Fruit fly (Drosophila melanogaster) whole organism, prepupa: ENCODE results near the gene Cp16.

Experiments used
- CG6808 ChIP-seq: fragments of 200-800 bp; sonication (Bioruptor generic); optimal IDR thresholded peaks from 3 replicates; lab custom pipeline; 2017; ENCODE audit warnings: missing biosample characterization, missing genetic modification characterization, mild to moderate bottlenecking, moderate library complexity, missing genetic modification reagents
- Eip93F ChIP-seq: fragments of 200-800 bp; sonication (Bioruptor generic); optimal IDR thresholded peaks from 2 replicates; lab custom pipeline; 2016; ENCODE audit warnings: missing biosample characterization, mild to moderate bottlenecking, missing genetic modification characterization
- Hr39 ChIP-seq: fragments of 200-800 bp; sonication (Bioruptor generic); optimal IDR thresholded peaks from 2 replicates; lab custom pipeline; 2016; ENCODE audit warnings: missing biosample characterization, missing genetic modification characterization
- OdsH ChIP-seq: fragments of 200-800 bp; sonication (Bioruptor generic); optimal IDR thresholded peaks from 3 replicates; lab custom pipeline; 2016; ENCODE audit warnings: missing biosample characterization, missing genetic modification characterization
- Sox102F ChIP-seq: fragments of 200-800 bp; sonication (Bioruptor generic); optimal IDR thresholded peaks from 2 replicates; lab custom pipeline; 2016; ENCODE audit warnings: missing biosample characterization, mild to moderate bottlenecking, missing genetic modification characterization
- Sox15 ChIP-seq: fragments of 200-800 bp; sonication (Bioruptor generic); optimal IDR thresholded peaks from 3 replicates; lab custom pipeline; 2016; ENCODE audit warnings: missing biosample characterization, missing genetic modification characterization
- esn ChIP-seq: fragments of 200-800 bp; sonication (Bioruptor generic); optimal IDR thresholded peaks from 2 replicates; lab custom pipeline; 2016; ENCODE audit warnings: missing biosample characterization, mild to moderate bottlenecking, missing genetic modification characterization, moderate library complexity
- net ChIP-seq: fragments of 200-800 bp; sonication (Bioruptor generic); optimal IDR thresholded peaks from 3 replicates; lab custom pipeline; 2016; ENCODE audit warnings: missing biosample characterization, missing genetic modification characterization
- salr ChIP-seq, 2 experiments: fragments of 200-800 bp; sonication (Bioruptor generic); optimal IDR thresholded peaks; 3 replicates each; lab custom pipeline; 2016 to 2018; ENCODE audit warnings: missing biosample characterization in 2 of 2, missing genetic modification characterization in 2 of 2, mild to moderate bottlenecking in 1 of 2

- TF ChIP-seq net (no peak), OdsH (no peak), Eip93F (GFP tag; lab: Kevin White, UChicago) (no peak), esn (no peak), Sox15 (no peak), Sox102F (no peak), salr (GFP tag; optimal IDR thresholded peaks at IDR 0.05; lab: Kevin White, UChicago) (no peak), CG6808 (GFP tag; lab: Kevin White, UChicago) (no peak), Hr39 (no peak)
Observed at dm6 chr3L:8773713-8774112, 42.0 kb downstream of the Cp16 start.
